Fruit fly (Drosophila melanogaster): Measurements from ENCODE around the gene mRpS7.

- TF ChIP-seq CG3919 (GFP tag; optimal IDR thresholded peaks at IDR 0.05) (no peak), Smox (GFP tag; optimal IDR thresholded peaks at IDR 0.05) (no peak), topi (GFP tag; optimal IDR thresholded peaks at IDR 0.05) (no peak), CG6808 (GFP tag; optimal IDR thresholded peaks at IDR 0.05) (no peak), esn (GFP tag; optimal IDR thresholded peaks at IDR 0.05) (no peak)
These were observed 42.3 kb upstream of the mRpS7 start, which contains the start of gene Frmd5 for dm6 chr2L:10344029-10344606.

All from whole organism, prepupa.